Fruit fly (Drosophila melanogaster) whole organism, embryonic: ENCODE results near the gene CG13390.

Source experiments
- ATbp ChIP-seq: fragments of 200-800 bp; sonication (Bioruptor generic); optimal IDR thresholded peaks from 2 replicates; lab custom pipeline; 2017; ENCODE audit warnings: missing biosample characterization, mild to moderate bottlenecking, missing genetic modification characterization, missing genetic modification reagents
- CG17912 ChIP-seq: fragments of 200-800 bp; sonication (Bioruptor generic); optimal IDR thresholded peaks from 2 replicates; lab custom pipeline; 2018; ENCODE audit warnings: missing biosample characterization, mild to moderate bottlenecking, missing genetic modification characterization
- CG32532 ChIP-seq: fragments of 200-800 bp; sonication (Bioruptor generic); IDR thresholded peaks from 2 replicates; pipeline ENCODE4 v1.3.6; 2022; ENCODE audit warnings: missing biosample characterization, missing genetic modification characterization
- CG6813 ChIP-seq: fragments of 200-800 bp; sonication (Bioruptor generic); optimal IDR thresholded peaks from 2 replicates; lab custom pipeline; 2017; ENCODE audit warnings: missing biosample characterization, missing genetic modification characterization, mild to moderate bottlenecking, moderate library complexity, missing genetic modification reagents
- crol ChIP-seq: fragments of 200-800 bp; sonication (Bioruptor generic); IDR thresholded peaks from 2 replicates; pipeline ENCODE4 v1.3.6; 2022; ENCODE audit warnings: missing biosample characterization, missing genetic modification characterization
- gem ChIP-seq: fragments of 200-800 bp; sonication (Bioruptor generic); optimal IDR thresholded peaks from 2 replicates; lab custom pipeline; 2019; ENCODE audit warnings: missing biosample characterization, mild to moderate bottlenecking, missing genetic modification characterization, moderate library complexity
- repo ChIP-seq: fragments of 200-800 bp; sonication (Bioruptor generic); optimal IDR thresholded peaks from 2 replicates; lab custom pipeline; 2016; ENCODE audit warnings: missing biosample characterization, missing genetic modification characterization

DNA sequence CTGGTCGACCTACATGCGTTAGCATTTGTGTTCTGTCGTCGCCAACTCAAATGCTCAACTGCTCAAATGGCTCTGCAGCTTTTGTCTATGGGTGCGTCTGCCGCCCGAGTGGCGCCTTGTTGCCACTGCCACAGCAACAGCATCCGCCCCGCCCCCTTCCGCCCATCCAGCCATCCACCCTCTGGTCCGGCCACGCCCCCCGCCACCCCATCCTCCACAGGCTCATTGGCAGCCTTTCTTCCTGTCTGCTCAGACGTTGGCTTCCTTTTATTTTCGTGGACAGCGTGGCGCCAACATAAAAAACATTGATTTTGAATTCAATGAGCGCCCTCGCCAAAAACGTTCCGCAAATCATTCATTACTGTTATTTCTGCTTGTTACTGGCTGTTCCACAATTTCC lies 43.0 kb downstream of the CG13390 start:
- no peak for TF ChIP-seq CG17912
- no peak for TF ChIP-seq CG32532 (GFP tag; lab: Robert Waterston, UW)
- TF ChIP-seq crol (GFP tag; lab: Robert Waterston, UW) = peak; percentile 41
- TF ChIP-seq gem (tag; lab: Kevin White, UChicago) = no peak
- TF ChIP-seq repo (GFP tag; lab: Kevin White, UChicago) = no peak
- no peak for TF ChIP-seq ATbp
- TF ChIP-seq CG6813 = no peak
